Worm (Caenorhabditis elegans): ENCODE results near the gene chil-13.

DNA sequence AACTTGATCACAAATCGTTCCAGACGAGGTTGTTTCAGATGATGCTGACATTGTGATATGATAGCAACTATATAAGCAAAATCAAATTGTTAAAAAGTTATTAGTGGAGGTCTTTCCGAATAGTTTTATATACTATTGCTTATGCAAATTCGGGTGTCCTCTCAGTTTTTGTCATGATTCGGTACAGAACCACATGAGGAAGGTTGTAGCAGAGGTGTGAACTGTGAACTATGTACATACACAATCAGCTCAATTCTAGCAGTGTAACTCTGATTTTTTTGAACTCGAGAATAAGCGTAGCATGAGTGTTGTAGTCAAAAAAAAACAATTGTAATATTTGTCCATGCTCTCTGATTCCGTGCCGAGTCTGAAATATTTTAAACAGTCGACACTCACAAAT, 35.0 kb downstream of the chil-13 start, which contains the start of gene Y51B9A.6:
- no peak for TF ChIP-seq ces-1 (GFP tag; optimal IDR thresholded peaks at IDR 0.05)
- TF ChIP-seq mep-1 (tag; optimal IDR thresholded peaks at IDR 0.05), result no peak
- no peak for TF ChIP-seq elt-3 (tag; optimal IDR thresholded peaks at IDR 0.05)
- no peak for TF ChIP-seq elt-1 (tag; optimal IDR thresholded peaks at IDR 0.05; ENCODE audit: borderline replicate concordance, insufficient read depth)
- no peak for TF ChIP-seq snpc-4 (tag; optimal IDR thresholded peaks at IDR 0.05)
- no peak for TF ChIP-seq drap-1 (GFP tag; optimal IDR thresholded peaks at IDR 0.05)
- TF ChIP-seq unc-39 (tag; optimal IDR thresholded peaks at IDR 0.05), result no peak
- no peak for TF ChIP-seq lsy-2 (tag; optimal IDR thresholded peaks at IDR 0.05)
- no peak for TF ChIP-seq sem-2 (GFP tag; optimal IDR thresholded peaks at IDR 0.05)
- no peak for TF ChIP-seq ceh-39 (tag; optimal IDR thresholded peaks at IDR 0.05)
- TF ChIP-seq mab-5 (tag; optimal IDR thresholded peaks at IDR 0.05), result no peak
- no peak for TF ChIP-seq ztf-11 (tag; optimal IDR thresholded peaks at IDR 0.05)

Measured in whole organism, mixed stage, embryonic.